Worm (Caenorhabditis elegans): Measurements from ENCODE around the gene R01H2.7.

ce11 chrIII:7090545-7090944 is 45.0 kb upstream of the R01H2.7 start, which contains the start of gene ZK418.10:
- TF ChIP-seq flt-1 (GFP tag; IDR thresholded peaks at IDR 0.05): no peak
- TF ChIP-seq klf-2 (GFP tag; conservative IDR thresholded peaks at IDR 0.05): no peak

All from whole organism, midembryonic.